Fruit fly (Drosophila melanogaster): Measurements from ENCODE around the gene CG10208.
A peak's percentile ranks its signal among the peaks of the same experiment; 100 is the strongest.

CG10208 gene

dm6 chr3R:23773610-23774364 is at the start of gene CG10208:
Gene CG10208, minus strand, starts transcription at chr3R:23774127.
- peak; percentile 97 for TF ChIP-seq vri (GFP tag; optimal IDR thresholded peaks at IDR 0.05)
- TF ChIP-seq Sox14 (GFP tag; optimal IDR thresholded peaks at IDR 0.05), result no peak

- TF ChIP-seq CG6276 (GFP tag; optimal IDR thresholded peaks at IDR 0.05) (peak; percentile 40), Lpt (GFP tag; optimal IDR thresholded peaks at IDR 0.05) (no peak), net (GFP tag; optimal IDR thresholded peaks at IDR 0.05) (peak; percentile 2), Met (GFP tag; optimal IDR thresholded peaks at IDR 0.05) (no peak), CG10669 (GFP tag; optimal IDR thresholded peaks at IDR 0.05) (no peak), ss (GFP tag; optimal IDR thresholded peaks at IDR 0.05) (peak; percentile 0 to 77), OdsH (GFP tag; optimal IDR thresholded peaks at IDR 0.05) (no peak), Blimp-1 (GFP tag; optimal IDR thresholded peaks at IDR 0.05) (peak; percentile 84), Hr38 (GFP tag; optimal IDR thresholded peaks at IDR 0.05) (no peak), Eip93F (GFP tag; optimal IDR thresholded peaks at IDR 0.05) (no peak), svp (GFP tag) (no peak), CG8119 (GFP tag; IDR thresholded peaks at IDR 0.05) (peak; percentile 63; the same call in 2 of the 3 replicates), eg (GFP tag; IDR thresholded peaks at IDR 0.05) (peak; percentile 51; the same call in 2 of the 3 replicates), Eip78C (GFP tag) (peak; percentile 64), CG6163 (GFP tag; IDR thresholded peaks at IDR 0.05) (peak; percentile 43; the same call in 2 of the 3 replicates), vri (GFP tag; optimal IDR thresholded peaks at IDR 0.05) (peak; percentile 62), Sox102F (GFP tag; optimal IDR thresholded peaks at IDR 0.05) (peak; percentile 22), esn (GFP tag; optimal IDR thresholded peaks at IDR 0.05) (no peak)
Measured at dm6 chr3R:23823678-23824077, 49.8 kb upstream of the CG10208 start.

- TF ChIP-seq CG32006 (GFP tag; optimal IDR thresholded peaks at IDR 0.05) (no peak), CG4318 (GFP tag; optimal IDR thresholded peaks at IDR 0.05) (no peak), CG31627 (GFP tag; optimal IDR thresholded peaks at IDR 0.05) (no peak), pdm3 (GFP tag; optimal IDR thresholded peaks at IDR 0.05) (no peak), Eip93F (GFP tag; optimal IDR thresholded peaks at IDR 0.05) (no peak), CG10669 (GFP tag; optimal IDR thresholded peaks at IDR 0.05) (no peak), salr (GFP tag; optimal IDR thresholded peaks at IDR 0.05) (no peak), Sox14 (GFP tag; optimal IDR thresholded peaks at IDR 0.05) (no peak), Eip78C (GFP tag) (no peak)
Measured at dm6 chr3R:23822969-23823368, 49.0 kb upstream of the CG10208 start.

- no peak for TF ChIP-seq CG6276 (GFP tag; optimal IDR thresholded peaks at IDR 0.05)
- no peak for TF ChIP-seq dsx (GFP tag; optimal IDR thresholded peaks at IDR 0.05; ENCODE audit: poor library complexity, severe bottlenecking)
- TF ChIP-seq Blimp-1 (GFP tag; optimal IDR thresholded peaks at IDR 0.05), result no peak
- no peak for TF ChIP-seq CG11762 (GFP tag; optimal IDR thresholded peaks at IDR 0.05; ENCODE audit: insufficient read depth)
- TF ChIP-seq salr (GFP tag; optimal IDR thresholded peaks at IDR 0.05), result no peak
- peak; percentile 65 for TF ChIP-seq Eip78C (GFP tag)
- peak; percentile 33; the same call in 1 of the 2 replicates for TF ChIP-seq CG15336 (GFP tag; IDR thresholded peaks at IDR 0.05)
- no peak for TF ChIP-seq pdm3 (GFP tag; optimal IDR thresholded peaks at IDR 0.05)
- TF ChIP-seq CG4318 (GFP tag; optimal IDR thresholded peaks at IDR 0.05), result no peak
- no peak for TF ChIP-seq CG10669 (GFP tag; optimal IDR thresholded peaks at IDR 0.05)
- TF ChIP-seq CG11294 (GFP tag; IDR thresholded peaks at IDR 0.05), result no peak
- TF ChIP-seq CG9139 (GFP tag; optimal IDR thresholded peaks at IDR 0.05), result no peak
- TF ChIP-seq Eip75B (GFP tag; optimal IDR thresholded peaks at IDR 0.05), result no peak
- no peak for TF ChIP-seq spab (GFP tag; optimal IDR thresholded peaks at IDR 0.05)
- peak; percentile 0 for TF ChIP-seq CG3032 (tag; optimal IDR thresholded peaks at IDR 0.05)
- 0 out of 3 replicates have a peak, but pooled peaks have one; percentile 13 for TF ChIP-seq CG6163 (GFP tag; IDR thresholded peaks at IDR 0.05)
- TF ChIP-seq Sox15 (GFP tag; optimal IDR thresholded peaks at IDR 0.05), result no peak
- TF ChIP-seq CG8319 (GFP tag; optimal IDR thresholded peaks at IDR 0.05), result no peak
- no peak for TF ChIP-seq Eip93F (GFP tag; optimal IDR thresholded peaks at IDR 0.05)
- TF ChIP-seq esn (GFP tag; optimal IDR thresholded peaks at IDR 0.05), result peak; percentile 11
- no peak for TF ChIP-seq Ets21C (GFP tag; optimal IDR thresholded peaks at IDR 0.05)
- TF ChIP-seq CG8632 (GFP tag; optimal IDR thresholded peaks at IDR 0.05), result no peak
- peak; percentile 10 for TF ChIP-seq Hr4 (GFP tag; optimal IDR thresholded peaks at IDR 0.05)
- peak; percentile 47; the same call in 2 of the 3 replicates for TF ChIP-seq CG8119 (GFP tag; IDR thresholded peaks at IDR 0.05)
- TF ChIP-seq Lpt (GFP tag; optimal IDR thresholded peaks at IDR 0.05), result no peak
- no peak for TF ChIP-seq topi (GFP tag; optimal IDR thresholded peaks at IDR 0.05)
- TF ChIP-seq ss (GFP tag; optimal IDR thresholded peaks at IDR 0.05), result no peak
- no peak for TF ChIP-seq vri (GFP tag; optimal IDR thresholded peaks at IDR 0.05)
- TF ChIP-seq acj6 (GFP tag; optimal IDR thresholded peaks at IDR 0.05), result peak; percentile 14
- no peak for TF ChIP-seq CG10631 (GFP tag; optimal IDR thresholded peaks at IDR 0.05)
- TF ChIP-seq achi (GFP tag; optimal IDR thresholded peaks at IDR 0.05), result peak; percentile 11
- TF ChIP-seq CG6808 (GFP tag; optimal IDR thresholded peaks at IDR 0.05), result no peak
Measured at dm6 chr3R:23820290-23820689, 46.4 kb upstream of the CG10208 start.

All from whole organism, prepupa.